Worm (Caenorhabditis elegans) whole organism, young adult: ENCODE results near the gene C25H3.1.

ENCODE experiments used
- F52B5.7 ChIP-seq: sonication (generic microtip); optimal IDR thresholded peaks from 2 replicates; lab custom pipeline; 2016; ENCODE audit warnings: mild to moderate bottlenecking, missing genetic modification characterization, missing compliant biosample characterization
- F55B11.4 ChIP-seq: sonication (generic microtip); optimal IDR thresholded peaks from 2 replicates; lab custom pipeline; 2016; ENCODE audit warnings: missing compliant biosample characterization, missing genetic modification characterization, borderline replicate concordance; ENCODE audit not compliant: insufficient read depth
- F57A8.1 ChIP-seq: fragments of 200-800 bp; sonication (Bioruptor generic); optimal IDR thresholded peaks from 2 replicates; lab custom pipeline; 2018; ENCODE audit warnings: mild to moderate bottlenecking, missing genetic modification characterization, moderate library complexity, missing compliant biosample characterization
- K11D2.4 ChIP-seq: fragments of 200-800 bp; sonication (Bioruptor generic); IDR thresholded peaks from 2 replicates; pipeline ENCODE4 v1.3.6; 2022; ENCODE audit warnings: missing genetic modification reagents, missing genetic modification characterization, missing compliant biosample characterization
- T07F8.4 ChIP-seq: sonication (generic microtip); optimal IDR thresholded peaks from 2 replicates; lab custom pipeline; 2016; ENCODE audit warnings: mild to moderate bottlenecking, missing genetic modification characterization, moderate library complexity, missing compliant biosample characterization
- T26A5.8 ChIP-seq: sonication (generic microtip); optimal IDR thresholded peaks from 2 replicates; lab custom pipeline; 2016; ENCODE audit warnings: missing genetic modification characterization, missing compliant biosample characterization
- Y53G8AR.9 ChIP-seq: fragments of 200-800 bp; sonication (Bioruptor generic); conservative IDR thresholded peaks from 2 replicates; pipeline ENCODE4 v1.3.6; 2022; ENCODE audit warnings: missing genetic modification reagents, missing genetic modification characterization, missing compliant biosample characterization
- Y56A3A.18 ChIP-seq: fragments of 200-800 bp; sonication (Bioruptor generic); IDR thresholded peaks from 2 replicates; pipeline ENCODE4 v1.3.6; 2022; ENCODE audit warnings: missing genetic modification reagents, missing genetic modification characterization, missing compliant biosample characterization
- Y79H2A.3 ChIP-seq: fragments of 200-800 bp; sonication (Bioruptor generic); conservative IDR thresholded peaks from 2 replicates; pipeline ENCODE4 v1.3.6; 2022; ENCODE audit warnings: missing genetic modification reagents, missing genetic modification characterization, missing compliant biosample characterization
- Y95B8A.8 ChIP-seq: fragments of 200-800 bp; sonication (Bioruptor generic); IDR thresholded peaks from 2 replicates; pipeline ENCODE4 v1.3.6; 2022; ENCODE audit warnings: missing genetic modification reagents, missing genetic modification characterization, missing compliant biosample characterization
- aptf-3 ChIP-seq: fragments of 200-800 bp; sonication (Bioruptor generic); IDR thresholded peaks from 2 replicates; pipeline ENCODE4 v1.3.6; 2022; ENCODE audit warnings: missing genetic modification characterization, missing compliant biosample characterization
- attf-3 ChIP-seq: fragments of 200-800 bp; sonication (Bioruptor generic); conservative IDR thresholded peaks from 2 replicates; pipeline ENCODE4 v1.3.6; 2022; ENCODE audit warnings: missing genetic modification reagents, missing genetic modification characterization, missing compliant biosample characterization
- attf-5 ChIP-seq: fragments of 200-800 bp; sonication (Bioruptor generic); optimal IDR thresholded peaks from 2 replicates; lab custom pipeline; 2018; ENCODE audit warnings: mild to moderate bottlenecking, missing genetic modification characterization, missing compliant biosample characterization
- bed-2 ChIP-seq: fragments of 200-800 bp; sonication (Bioruptor generic); IDR thresholded peaks from 2 replicates; pipeline ENCODE4 v1.3.6; 2022; ENCODE audit warnings: missing genetic modification reagents, missing genetic modification characterization, missing compliant biosample characterization
- ceh-100 ChIP-seq: fragments of 200-800 bp; sonication (Bioruptor generic); IDR thresholded peaks from 2 replicates; pipeline ENCODE4 v1.3.6; 2022; ENCODE audit warnings: missing genetic modification reagents, missing genetic modification characterization, missing compliant biosample characterization
- ceh-58 ChIP-seq: fragments of 200-800 bp; sonication (Bioruptor generic); IDR thresholded peaks from 2 replicates; pipeline ENCODE4 v1.3.6; 2022; ENCODE audit warnings: missing genetic modification characterization, missing compliant biosample characterization
- ceh-79 ChIP-seq: sonication (generic microtip); optimal IDR thresholded peaks from 2 replicates; lab custom pipeline; 2017; ENCODE audit warnings: mild to moderate bottlenecking, missing genetic modification characterization, missing compliant biosample characterization
- chd-7 ChIP-seq: sonication (generic microtip); optimal IDR thresholded peaks from 2 replicates; lab custom pipeline; 2016; ENCODE audit warnings: mild to moderate bottlenecking, missing genetic modification characterization, moderate library complexity, missing compliant biosample characterization
- die-1 ChIP-seq: sonication (generic microtip); optimal IDR thresholded peaks from 2 replicates; lab custom pipeline; 2016; ENCODE audit warnings: missing genotype, mild to moderate bottlenecking, missing genetic modification characterization, missing compliant biosample characterization
- dox-1 ChIP-seq: fragments of 200-800 bp; sonication (Bioruptor generic); IDR thresholded peaks from 2 replicates; pipeline ENCODE4 v1.3.6; 2022; ENCODE audit warnings: missing genetic modification reagents, missing genetic modification characterization, missing compliant biosample characterization
- ekl-4 ChIP-seq: fragments of 200-800 bp; sonication (Bioruptor generic); IDR thresholded peaks from 2 replicates; pipeline ENCODE4 v1.3.6; 2022; ENCODE audit warnings: missing genetic modification reagents, missing genetic modification characterization, missing compliant biosample characterization
- gei-17 ChIP-seq: fragments of 200-800 bp; sonication (Bioruptor generic); optimal IDR thresholded peaks from 2 replicates; lab custom pipeline; 2018; ENCODE audit warnings: mild to moderate bottlenecking, missing genetic modification characterization, missing compliant biosample characterization
- him-1 ChIP-seq: sonication (generic microtip); optimal IDR thresholded peaks from 2 replicates; lab custom pipeline; 2016; ENCODE audit warnings: missing genotype, missing genetic modification reagents, missing genetic modification characterization, missing compliant biosample characterization
- let-526 ChIP-seq: fragments of 200-800 bp; sonication (Bioruptor generic); IDR thresholded peaks from 2 replicates; pipeline ENCODE4 v1.3.6; 2022; ENCODE audit warnings: missing genetic modification reagents, missing genetic modification characterization, missing compliant biosample characterization
- let-607 ChIP-seq, 2 experiments: fragments of 200-800 bp in 1 of 2; sonication (Bioruptor generic) in 1 of 2; sonication (generic microtip) in 1 of 2; optimal IDR thresholded peaks; 2 replicates each; lab custom pipeline; 2016 to 2018; ENCODE audit warnings: mild to moderate bottlenecking in 2 of 2, missing compliant biosample characterization in 2 of 2, missing genetic modification characterization in 2 of 2, moderate library complexity in 2 of 2, missing genotype in 1 of 2
- lin-35 ChIP-seq, 3 experiments: fragments of 150-350 bp in 2 of 3; sonication (generic microtip) in 1 of 3; optimal IDR thresholded peaks; 2 replicates each; lab custom pipeline; 2014 to 2018; ENCODE audit warnings: missing biosample characterization in 3 of 3, missing genetic modification characterization in 3 of 3, missing genetic modification reagents in 3 of 3
- lsl-1 ChIP-seq: fragments of 200-800 bp; sonication (Bioruptor generic); optimal IDR thresholded peaks from 2 replicates; lab custom pipeline; 2018; ENCODE audit warnings: mild to moderate bottlenecking, missing genetic modification characterization, moderate library complexity, missing compliant biosample characterization
- madf-3 ChIP-seq: fragments of 200-800 bp; sonication (Bioruptor generic); IDR thresholded peaks from 2 replicates; pipeline ENCODE4 v1.3.6; 2022; ENCODE audit warnings: missing genetic modification reagents, missing genetic modification characterization, missing compliant biosample characterization
- madf-8 ChIP-seq: fragments of 200-800 bp; sonication (Bioruptor generic); conservative IDR thresholded peaks from 2 replicates; pipeline ENCODE4 v1.3.6; 2022; ENCODE audit warnings: missing genetic modification reagents, missing genetic modification characterization, missing compliant biosample characterization
- nfya-1 ChIP-seq: sonication (generic microtip); optimal IDR thresholded peaks from 2 replicates; lab custom pipeline; 2017; ENCODE audit warnings: antibody characterized with exemption, missing compliant biosample characterization, missing genetic modification characterization, borderline replicate concordance; ENCODE audit not compliant: insufficient read depth
- nhr-179 ChIP-seq: sonication (generic microtip); optimal IDR thresholded peaks from 2 replicates; lab custom pipeline; 2016; ENCODE audit warnings: mild to moderate bottlenecking, missing genetic modification characterization, missing compliant biosample characterization
- nhr-80 ChIP-seq: sonication (generic microtip); optimal IDR thresholded peaks from 2 replicates; lab custom pipeline; 2016; ENCODE audit warnings: missing genetic modification characterization, missing compliant biosample characterization
- nhr-90 ChIP-seq: sonication (generic microtip); optimal IDR thresholded peaks from 2 replicates; lab custom pipeline; 2016; ENCODE audit warnings: missing genotype, mild to moderate bottlenecking, missing genetic modification characterization, missing compliant biosample characterization
- repo-1 ChIP-seq: sonication (generic microtip); optimal IDR thresholded peaks from 2 replicates; lab custom pipeline; 2017; ENCODE audit warnings: mild to moderate bottlenecking, missing genetic modification characterization, missing compliant biosample characterization
- sdz-38 ChIP-seq: sonication (generic microtip); optimal IDR thresholded peaks from 2 replicates; lab custom pipeline; 2016; ENCODE audit warnings: missing genotype, missing genetic modification characterization, missing compliant biosample characterization
- snpc-4 ChIP-seq, 5 experiments: fragments of 150-350 bp in 1 of 5; sonication (generic microtip) in 4 of 5; optimal IDR thresholded peaks; 2 replicates each; lab custom pipeline; 2014 to 2018; ENCODE audit warnings: missing genetic modification characterization in 5 of 5, missing biosample characterization in 3 of 5, antibody characterized with exemption in 2 of 5, mild to moderate bottlenecking in 2 of 5, missing compliant biosample characterization in 2 of 5, missing genotype in 2 of 5, moderate library complexity in 2 of 5, missing genetic modification reagents in 1 of 5
- tbp1 ChIP-seq: fragments of 200-800 bp; sonication (Bioruptor generic); optimal IDR thresholded peaks from 2 replicates; lab custom pipeline; 2018; ENCODE audit warnings: mild to moderate bottlenecking, missing genetic modification characterization, missing compliant biosample characterization
- tbx-9 ChIP-seq: sonication (generic microtip); optimal IDR thresholded peaks from 2 replicates; lab custom pipeline; 2016; ENCODE audit warnings: borderline replicate concordance, missing genetic modification characterization, inconsistent platforms, missing compliant biosample characterization
- ztf-3 ChIP-seq: fragments of 200-800 bp; sonication (Bioruptor generic); optimal IDR thresholded peaks from 2 replicates; lab custom pipeline; 2018; ENCODE audit warnings: mild to moderate bottlenecking, missing genetic modification characterization, missing compliant biosample characterization

C25H3.1 gene

ce11 chrII:5714807-5715206 lies 15.9 kb downstream of the C25H3.1 start, which contains the start of the genes tiar-1 and lelo-4 (continued):
- TF ChIP-seq Y56A3A.18 (GFP tag; lab: Robert Waterston, UW), result no peak
- no peak for TF ChIP-seq attf-3 (GFP tag; lab: Robert Waterston, UW)
- peak in 1 of 3 experiments; percentile 62 for TF ChIP-seq lin-35 (GFP tag; optimal IDR thresholded peaks at IDR 0.05; lab: Kevin White, UChicago)
- peak; percentile 14 for TF ChIP-seq lsl-1
- TF ChIP-seq tbp1 (GFP tag; lab: Kevin White, UChicago), result peak; percentile 16
- no peak for TF ChIP-seq F52B5.7
- TF ChIP-seq aptf-3 (GFP tag; lab: Robert Waterston, UW), result no peak
- no peak for TF ChIP-seq nfya-1
- TF ChIP-seq snpc-4 (GFP tag; optimal IDR thresholded peaks at IDR 0.05; lab: Kevin White, UChicago), result peak; percentile 4
- TF ChIP-seq snpc-4 (tag; optimal IDR thresholded peaks at IDR 0.05; lab: Kevin White, UChicago), result peak in 3 of 4 experiments; percentile 27 to 63 (median 62)
- TF ChIP-seq tbx-9, result no peak
- no peak for TF ChIP-seq K11D2.4 (GFP tag; lab: Robert Waterston, UW)
- TF ChIP-seq die-1, result no peak
- TF ChIP-seq sdz-38, result no peak
- TF ChIP-seq ceh-100, result peak; percentile 44; the same call in 1 of the 2 replicates
- no peak for TF ChIP-seq chd-7 (tag; lab: Kevin White, UChicago)
- TF ChIP-seq attf-5, result peak; percentile 64
- TF ChIP-seq Y95B8A.8, result no peak
- no peak for TF ChIP-seq gei-17 (GFP tag; lab: Kevin White, UChicago)
- TF ChIP-seq nhr-90 (tag; lab: Kevin White, UChicago), result no peak

- TF ChIP-seq nhr-179 (tag; lab: Kevin White, UChicago), result no peak
- TF ChIP-seq Y79H2A.3, result no peak
- TF ChIP-seq lsl-1, result no peak
- no peak for TF ChIP-seq madf-8
- TF ChIP-seq ztf-3 (GFP tag; lab: Kevin White, UChicago), result no peak
- no peak for TF ChIP-seq ceh-58 (GFP tag; lab: Robert Waterston, UW)
- no peak for TF ChIP-seq F57A8.1 (GFP tag; lab: Kevin White, UChicago)
- 0 out of 2 replicates have a peak, but pooled peaks have one; percentile 28 for TF ChIP-seq madf-3 (GFP tag; lab: Robert Waterston, UW)
- no peak for TF ChIP-seq Y53G8AR.9 (GFP tag; lab: Robert Waterston, UW)
- peak; percentile 27 for TF ChIP-seq nhr-80
- TF ChIP-seq, all 124 proteins: peak for 2
Measured at ce11 chrII:5715745-5716357, 17.0 kb downstream of the C25H3.1 start, which contains the start of the genes C18A3.10 and C18A3.3. C18A3.10 (minus strand) TSS chrII:5715845. C18A3.3 (plus strand) TSS chrII:5716307.

ce11 chrII:5717831-5718230 lies 19.0 kb downstream of the C25H3.1 start, which contains the start of gene zipt-3:
zipt-3 (plus strand) TSS chrII:5718131.
- TF ChIP-seq F57A8.1 (GFP tag; lab: Kevin White, UChicago) (no peak), die-1 (no peak), ekl-4 (no peak), dox-1 (GFP tag; lab: Robert Waterston, UW) (no peak), ceh-79 (tag; lab: Kevin White, UChicago) (no peak), let-526 (GFP tag; lab: Robert Waterston, UW) (no peak), him-1 (tag; lab: Kevin White, UChicago) (no peak), let-607 (tag; optimal IDR thresholded peaks at IDR 0.05; lab: Kevin White, UChicago) (no peak), T26A5.8 (tag; lab: Kevin White, UChicago) (no peak), T07F8.4 (tag; lab: Kevin White, UChicago) (no peak), F55B11.4 (tag; lab: Kevin White, UChicago) (no peak), bed-2 (no peak), repo-1 (tag; lab: Kevin White, UChicago) (no peak)
- TF ChIP-seq, all 124 proteins: peak for 0
